Fruit fly (Drosophila melanogaster) whole organism, embryonic: Measurements from ENCODE around the gene CG9775.

Source experiments
- Adf1 ChIP-seq: fragments of 200-800 bp; sonication (Bioruptor generic); IDR thresholded peaks from 2 replicates; pipeline ENCODE4 v1.3.6; 2022; ENCODE audit warnings: missing biosample characterization, missing genetic modification characterization
- Awh ChIP-seq: fragments of 200-800 bp; sonication (Bioruptor generic); IDR thresholded peaks from 2 replicates; pipeline ENCODE4, ENCODE4 v1.3.6; 2022; ENCODE audit warnings: missing biosample characterization, missing genetic modification characterization
- Bgb ChIP-seq: fragments of 200-800 bp; sonication (Bioruptor generic); IDR thresholded peaks from 2 replicates; pipeline ENCODE4 v1.3.6; 2022; ENCODE audit warnings: missing biosample characterization, missing genetic modification characterization; ENCODE audit not compliant: partially characterized antibody
- C15 ChIP-seq: fragments of 200-800 bp; sonication (Bioruptor generic); IDR thresholded peaks from 3 replicates; pipeline ENCODE4 v1.3.6; 2022; ENCODE audit warnings: missing biosample characterization, missing genetic modification characterization
- CG11560 ChIP-seq: fragments of 200-800 bp; sonication (Bioruptor generic); IDR thresholded peaks from 3 replicates; pipeline ENCODE4 v1.3.6; 2022; ENCODE audit warnings: missing biosample characterization, missing genetic modification characterization
- CG12104 ChIP-seq: fragments of 200-800 bp; sonication (Bioruptor generic); optimal IDR thresholded peaks from 3 replicates; lab custom pipeline; 2016; ENCODE audit warnings: missing biosample characterization, missing genetic modification characterization
- CG13287 ChIP-seq: fragments of 200-800 bp; sonication (Bioruptor generic); IDR thresholded peaks from 2 replicates; pipeline ENCODE4 v1.3.6; 2022; ENCODE audit warnings: missing biosample characterization, missing genetic modification characterization; ENCODE audit not compliant: partially characterized antibody
- CG14860 ChIP-seq: fragments of 200-800 bp; sonication (Bioruptor generic); IDR thresholded peaks from 3 replicates; pipeline ENCODE4 v1.3.6; 2022; ENCODE audit warnings: missing biosample characterization, missing genetic modification characterization; ENCODE audit not compliant: partially characterized antibody
- CG1602 ChIP-seq: fragments of 200-800 bp; sonication (Bioruptor generic); optimal IDR thresholded peaks from 3 replicates; lab custom pipeline; 2016; ENCODE audit warnings: missing biosample characterization, missing genetic modification characterization
- CG1603 ChIP-seq: fragments of 200-800 bp; sonication (Bioruptor generic); optimal IDR thresholded peaks from 2 replicates; lab custom pipeline; 2019; ENCODE audit warnings: missing biosample characterization, mild to moderate bottlenecking, missing genetic modification characterization, moderate library complexity
- CG16863 ChIP-seq: fragments of 200-800 bp; sonication (Bioruptor generic); optimal IDR thresholded peaks from 3 replicates; lab custom pipeline; 2016; ENCODE audit warnings: missing biosample characterization, missing genetic modification characterization
- CG17328 ChIP-seq: fragments of 200-800 bp; sonication (Bioruptor generic); IDR thresholded peaks from 2 replicates; pipeline ENCODE4 v1.3.6; 2022; ENCODE audit warnings: missing biosample characterization, missing genetic modification characterization
- CG17359 ChIP-seq: fragments of 200-800 bp; sonication (Bioruptor generic); optimal IDR thresholded peaks from 3 replicates; lab custom pipeline; 2018; ENCODE audit warnings: missing biosample characterization, mild to moderate bottlenecking, missing genetic modification characterization, moderate library complexity
- CG2116 ChIP-seq: fragments of 200-800 bp; sonication (Bioruptor generic); optimal IDR thresholded peaks from 3 replicates; lab custom pipeline; 2018; ENCODE audit warnings: missing biosample characterization, mild to moderate bottlenecking, missing genetic modification characterization
- CG3281 ChIP-seq: fragments of 200-800 bp; sonication (Bioruptor generic); optimal IDR thresholded peaks from 3 replicates; lab custom pipeline; 2017; ENCODE audit warnings: missing biosample characterization, mild to moderate bottlenecking, missing genetic modification characterization
- CG33213 ChIP-seq: fragments of 200-800 bp; sonication (Bioruptor generic); optimal IDR thresholded peaks from 3 replicates; lab custom pipeline; 2016; ENCODE audit warnings: missing biosample characterization, missing genetic modification characterization
- CG3407 ChIP-seq: fragments of 200-800 bp; sonication (Bioruptor generic); optimal IDR thresholded peaks from 2 replicates; lab custom pipeline; 2018; ENCODE audit warnings: missing biosample characterization, mild to moderate bottlenecking, missing genetic modification characterization
- CG34422 ChIP-seq: fragments of 200-800 bp; sonication (Bioruptor generic); IDR thresholded peaks from 3 replicates; pipeline ENCODE4 v1.3.6; 2022; ENCODE audit warnings: missing biosample characterization, missing genetic modification characterization
- CG3726 ChIP-seq: fragments of 200-800 bp; sonication (Bioruptor generic); IDR thresholded peaks from 3 replicates; pipeline ENCODE4, ENCODE4 v1.3.6; 2022; ENCODE audit warnings: missing biosample characterization, missing genetic modification characterization
- CG42726 ChIP-seq: fragments of 200-800 bp; sonication (Bioruptor generic); IDR thresholded peaks from 2 replicates; pipeline ENCODE4 v1.3.6; 2022; ENCODE audit warnings: missing biosample characterization, missing genetic modification characterization; ENCODE audit not compliant: partially characterized antibody
- CG4328 ChIP-seq: fragments of 200-800 bp; sonication (Bioruptor generic); optimal IDR thresholded peaks from 3 replicates; lab custom pipeline; 2017; ENCODE audit warnings: missing biosample characterization, missing genetic modification reagents, missing genetic modification characterization
- CG6272 ChIP-seq: fragments of 200-800 bp; sonication (Bioruptor generic); IDR thresholded peaks from 2 replicates; pipeline ENCODE4 v1.3.6; 2022; ENCODE audit warnings: missing biosample characterization, missing genetic modification characterization
- CG8281 ChIP-seq: fragments of 200-800 bp; sonication (Bioruptor generic); optimal IDR thresholded peaks from 2 replicates; lab custom pipeline; 2018; ENCODE audit warnings: missing biosample characterization, mild to moderate bottlenecking, missing genetic modification characterization, moderate library complexity
- CG8290 ChIP-seq, 3 experiments: fragments of 200-800 bp; sonication (Bioruptor generic); optimal IDR thresholded peaks; 2 replicates each; lab custom pipeline; 2016 to 2019; ENCODE audit warnings: missing biosample characterization in 3 of 3, missing genetic modification characterization in 3 of 3, mild to moderate bottlenecking in 2 of 3, moderate library complexity in 1 of 3
- CG8359 ChIP-seq: fragments of 200-800 bp; sonication (Bioruptor generic); optimal IDR thresholded peaks from 2 replicates; lab custom pipeline; 2017; ENCODE audit warnings: missing biosample characterization, mild to moderate bottlenecking, missing genetic modification characterization, borderline replicate concordance
- CG9727 ChIP-seq: fragments of 200-800 bp; sonication (Bioruptor generic); optimal IDR thresholded peaks from 3 replicates; lab custom pipeline; 2017; ENCODE audit warnings: missing biosample characterization, mild to moderate bottlenecking, missing genetic modification characterization
- CG9817 ChIP-seq: fragments of 200-800 bp; sonication (Bioruptor generic); optimal IDR thresholded peaks from 2 replicates; lab custom pipeline; 2018; ENCODE audit warnings: missing biosample characterization, mild to moderate bottlenecking, missing genetic modification characterization, moderate library complexity
- CG9932 ChIP-seq: fragments of 200-800 bp; sonication (Bioruptor generic); IDR thresholded peaks from 2 replicates; pipeline ENCODE4 v1.3.6; 2022; ENCODE audit warnings: missing biosample characterization, missing genetic modification characterization
- CkIIα-i1 ChIP-seq: fragments of 200-800 bp; sonication (Bioruptor generic); IDR thresholded peaks from 2 replicates; pipeline ENCODE4 v1.3.6; 2022; ENCODE audit warnings: missing biosample characterization, missing genetic modification characterization
- Dp ChIP-seq: fragments of 200-800 bp; sonication (Bioruptor generic); optimal IDR thresholded peaks from 2 replicates; lab custom pipeline; 2018; ENCODE audit warnings: missing biosample characterization, mild to moderate bottlenecking, missing genetic modification characterization, moderate library complexity
- E2f1 ChIP-seq: fragments of 200-800 bp; sonication (Bioruptor generic); IDR thresholded peaks from 2 replicates; pipeline ENCODE4 v1.3.6; 2022; ENCODE audit warnings: missing biosample characterization, missing genetic modification characterization
- ERR ChIP-seq: fragments of 200-800 bp; sonication (Bioruptor generic); optimal IDR thresholded peaks from 2 replicates; lab custom pipeline; 2016; ENCODE audit warnings: missing biosample characterization, missing genetic modification characterization
- H2.0 ChIP-seq: fragments of 200-800 bp; sonication (Bioruptor generic); IDR thresholded peaks from 2 replicates; pipeline ENCODE4 v1.3.6; 2022; ENCODE audit warnings: missing biosample characterization, missing genetic modification characterization
- HLH4C ChIP-seq: fragments of 200-800 bp; sonication (Bioruptor generic); IDR thresholded peaks from 3 replicates; pipeline ENCODE4 v1.3.6; 2022; ENCODE audit warnings: missing biosample characterization, missing genetic modification characterization; ENCODE audit not compliant: partially characterized antibody
- MESR4 ChIP-seq: fragments of 200-800 bp; sonication (Bioruptor generic); optimal IDR thresholded peaks from 2 replicates; lab custom pipeline; 2018; ENCODE audit warnings: missing biosample characterization, mild to moderate bottlenecking, missing genetic modification characterization, moderate library complexity
- Med ChIP-seq: fragments of 200-800 bp; sonication (Bioruptor generic); peaks from one replicate; lab custom pipeline; 2016; ENCODE audit warnings: missing biosample characterization, missing genetic modification characterization, mild to moderate bottlenecking, inconsistent platforms, moderate library complexity
- NC2α ChIP-seq: fragments of 200-800 bp; sonication (Bioruptor generic); optimal IDR thresholded peaks from 2 replicates; lab custom pipeline; 2016; ENCODE audit warnings: missing biosample characterization, missing genetic modification characterization
- Ssrp ChIP-seq: fragments of 200-800 bp; sonication (Bioruptor generic); optimal IDR thresholded peaks from 2 replicates; lab custom pipeline; 2018; ENCODE audit warnings: missing biosample characterization, mild to moderate bottlenecking, missing genetic modification characterization, moderate library complexity
- ab ChIP-seq: fragments of 200-800 bp; sonication (Bioruptor generic); optimal IDR thresholded peaks from 2 replicates; lab custom pipeline; 2016; ENCODE audit warnings: missing biosample characterization, missing genetic modification characterization
- amos ChIP-seq: fragments of 200-800 bp; sonication (Bioruptor generic); IDR thresholded peaks from 2 replicates; pipeline ENCODE4 v1.3.6; 2022; ENCODE audit warnings: missing biosample characterization, missing genetic modification characterization; ENCODE audit not compliant: partially characterized antibody
- bbx ChIP-seq: fragments of 200-800 bp; sonication (Bioruptor generic); IDR thresholded peaks from 2 replicates; pipeline ENCODE4 v1.3.6; 2022; ENCODE audit warnings: missing biosample characterization, missing genetic modification characterization; ENCODE audit not compliant: partially characterized antibody
- bowl ChIP-seq: fragments of 200-800 bp; sonication (Bioruptor generic); IDR thresholded peaks from 2 replicates; pipeline ENCODE4 v1.3.6; 2022; ENCODE audit warnings: missing biosample characterization, missing genetic modification characterization
- dm ChIP-seq: fragments of 200-800 bp; sonication (Bioruptor generic); optimal IDR thresholded peaks from 3 replicates; lab custom pipeline; 2016; ENCODE audit warnings: missing biosample characterization, missing genetic modification characterization
- fd3F ChIP-seq: fragments of 200-800 bp; sonication (Bioruptor generic); optimal IDR thresholded peaks from 2 replicates; lab custom pipeline; 2018; ENCODE audit warnings: missing biosample characterization, mild to moderate bottlenecking, missing genetic modification characterization, moderate library complexity
- luna ChIP-seq: fragments of 200-800 bp; sonication (Bioruptor generic); optimal IDR thresholded peaks from 2 replicates; lab custom pipeline; 2016; ENCODE audit warnings: missing biosample characterization, missing genetic modification characterization
- maf-S ChIP-seq: fragments of 200-800 bp; sonication (Bioruptor generic); optimal IDR thresholded peaks from 2 replicates; lab custom pipeline; 2016; ENCODE audit warnings: missing biosample characterization, missing genetic modification characterization
- nerfin-1 ChIP-seq: fragments of 200-800 bp; sonication (Bioruptor generic); optimal IDR thresholded peaks from 3 replicates; lab custom pipeline; 2019; ENCODE audit warnings: missing biosample characterization, mild to moderate bottlenecking, missing genetic modification characterization, moderate library complexity
- otp ChIP-seq: fragments of 200-800 bp; sonication (Bioruptor generic); IDR thresholded peaks from 3 replicates; pipeline ENCODE4, ENCODE4 v1.3.6; 2022; ENCODE audit warnings: missing biosample characterization, missing genetic modification characterization
- wek ChIP-seq: fragments of 200-800 bp; sonication (Bioruptor generic); optimal IDR thresholded peaks from 3 replicates; lab custom pipeline; 2018; ENCODE audit warnings: missing biosample characterization, mild to moderate bottlenecking, missing genetic modification characterization, moderate library complexity

Gene CG9775

DNA sequence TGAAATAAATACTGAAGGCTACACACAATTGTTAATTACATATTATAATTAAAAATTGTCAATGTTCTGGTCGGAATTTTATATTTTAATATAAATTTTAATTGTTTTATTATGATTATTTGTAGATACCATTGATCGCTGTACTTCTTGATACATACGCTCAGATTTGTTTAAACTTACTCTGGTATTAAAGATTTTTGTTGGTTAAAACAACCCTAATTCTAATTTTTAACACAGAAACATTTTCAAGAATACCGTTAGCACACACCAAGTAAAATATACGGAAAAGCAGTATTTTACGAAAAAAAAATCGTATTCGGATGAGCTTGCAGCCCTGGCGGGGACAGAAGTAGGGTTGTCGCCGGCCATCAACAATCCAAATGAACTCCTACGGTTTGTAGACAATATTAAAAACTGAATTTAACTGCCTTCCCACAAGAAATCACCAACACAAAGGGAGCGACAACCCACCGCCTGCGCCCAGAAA lies at the start of gene CG9775, which contains the start of the genes MED31 and slx1 (continued):
- TF ChIP-seq Ssrp (tag; lab: Kevin White, UChicago) = peak; percentile 80
- peak; percentile 68 for TF ChIP-seq E2f1
- TF ChIP-seq Dp (GFP tag; lab: Kevin White, UChicago) = peak; percentile 14
- TF ChIP-seq amos (GFP tag; lab: Robert Waterston, UW) = peak; percentile 20; the same call in 1 of the 2 replicates
- no peak; the same call in 1 of the 2 replicates for TF ChIP-seq bowl (GFP tag; lab: Robert Waterston, UW)
- no peak for TF ChIP-seq ab (GFP tag; lab: Kevin White, UChicago)
- peak; percentile 82 for TF ChIP-seq CG9932 (GFP tag; lab: Robert Waterston, UW)
- TF ChIP-seq dm (GFP tag; lab: Kevin White, UChicago) = peak; percentile 28
- peak; percentile 76 for TF ChIP-seq fd3F (GFP tag; lab: Kevin White, UChicago)
- TF ChIP-seq CG42726 (GFP tag; lab: Robert Waterston, UW) = no peak
- no peak for TF ChIP-seq Adf1 (GFP tag; lab: Robert Waterston, UW)
- no peak for TF ChIP-seq CG16863 (GFP tag; lab: Kevin White, UChicago)
- TF ChIP-seq CG6272 (GFP tag; lab: Robert Waterston, UW) = peak; percentile 45; the same call in 1 of the 2 replicates
- TF ChIP-seq MESR4 = peak; percentile 31
- no peak for TF ChIP-seq CG13287
- peak; percentile 57 for TF ChIP-seq CG8290 (GFP tag; optimal IDR thresholded peaks at IDR 0.05; lab: Kevin White, UChicago)
- peak in 1 of 2 experiments; percentile 25 for TF ChIP-seq CG8290 (tag; optimal IDR thresholded peaks at IDR 0.05; lab: Kevin White, UChicago)
- 0 out of 2 replicates have a peak, but pooled peaks have one; percentile 10 for TF ChIP-seq bbx
- TF ChIP-seq nerfin-1 (tag; lab: Kevin White, UChicago) = peak; percentile 43
- peak; percentile 77 for TF ChIP-seq CG9727 (GFP tag; lab: Kevin White, UChicago)
- TF ChIP-seq NC2α (GFP tag; lab: Kevin White, UChicago) = no peak
- peak; percentile 87 for TF ChIP-seq CG9817 (tag; lab: Kevin White, UChicago)
- TF ChIP-seq HLH4C (GFP tag; lab: Robert Waterston, UW) = no peak
- peak; percentile 5 for TF ChIP-seq CG8359
- TF ChIP-seq CG2116 (GFP tag; lab: Kevin White, UChicago) = peak; percentile 71
- TF ChIP-seq luna (GFP tag; lab: Kevin White, UChicago) = no peak
- no peak for TF ChIP-seq CG14860 (GFP tag; lab: Robert Waterston, UW)
- no peak for TF ChIP-seq C15 (GFP tag; lab: Robert Waterston, UW)
- peak; percentile 23 for TF ChIP-seq maf-S
- TF ChIP-seq CG4328 (GFP tag; lab: Kevin White, UChicago) = peak; percentile 65
- TF ChIP-seq CG1602 = peak; percentile 74
- TF ChIP-seq CG3726 = 0 out of 3 replicates have a peak, but pooled peaks have one; percentile 9
- TF ChIP-seq Bgb (GFP tag; lab: Robert Waterston, UW) = peak; percentile 21; the same call in 1 of the 2 replicates
- TF ChIP-seq otp (GFP tag; lab: Robert Waterston, UW) = no peak
- no peak for TF ChIP-seq CG8281 (tag; lab: Kevin White, UChicago)
- peak; percentile 71 for TF ChIP-seq CG3281 (GFP tag; lab: Kevin White, UChicago)
- TF ChIP-seq H2.0 (GFP tag; lab: Robert Waterston, UW) = 0 out of 2 replicates have a peak, but pooled peaks have one; percentile 62
- TF ChIP-seq wek (GFP tag; lab: Kevin White, UChicago) = peak; percentile 92
- TF ChIP-seq CG17359 = peak; percentile 80
- peak; percentile 68 for TF ChIP-seq CG34422 (GFP tag; lab: Robert Waterston, UW)
- TF ChIP-seq CkIIα-i1 (GFP tag; lab: Robert Waterston, UW) = no peak
- peak; percentile 41; the same call in 1 of the 3 replicates for TF ChIP-seq CG11560 (tag; lab: Robert Waterston, UW)
- 0 out of 2 replicates have a peak, but pooled peaks have one; percentile 41 for TF ChIP-seq Awh (GFP tag; lab: Robert Waterston, UW)
- TF ChIP-seq CG33213 (GFP tag; lab: Kevin White, UChicago) = no peak
- peak; percentile 74 for TF ChIP-seq Med
- peak; percentile 28 for TF ChIP-seq CG3407 (GFP tag; lab: Kevin White, UChicago)
- peak; percentile 58 for TF ChIP-seq CG12104 (GFP tag; lab: Kevin White, UChicago)
- TF ChIP-seq CG1603 (tag; lab: Kevin White, UChicago) = peak; percentile 53
- peak; percentile 49; the same call in 1 of the 2 replicates for TF ChIP-seq CG17328 (GFP tag; lab: Robert Waterston, UW)
- TF ChIP-seq ERR (GFP tag; lab: Kevin White, UChicago) = no peak
